Worm (Caenorhabditis elegans) whole organism, late embryonic: ENCODE data around the gene E02C12.9.
"Not testable (repeated sequence)": the region's sequence is repeated elsewhere in the genome, so short reads cannot be mapped to it uniquely, and the experiment has no call there.

Source experiments
- C38D4.7 ChIP-seq: fragments of 200-800 bp; sonication (Bioruptor generic); optimal IDR thresholded peaks from 2 replicates; lab custom pipeline; 2018; ENCODE audit warnings: mild to moderate bottlenecking, missing genetic modification characterization, moderate library complexity, missing compliant biosample characterization
- F13H6.1 ChIP-seq: sonication (generic microtip); optimal IDR thresholded peaks from 2 replicates; lab custom pipeline; 2016; ENCODE audit warnings: missing genetic modification characterization, missing compliant biosample characterization
- T23F11.4 ChIP-seq: fragments of 200-800 bp; sonication (Bioruptor generic); optimal IDR thresholded peaks from 2 replicates; lab custom pipeline; 2018; ENCODE audit warnings: mild to moderate bottlenecking, missing genetic modification characterization, missing compliant biosample characterization
- Y22D7AL.16 ChIP-seq: sonication (generic microtip); optimal IDR thresholded peaks from 2 replicates; lab custom pipeline; 2016; ENCODE audit warnings: missing genetic modification characterization, missing compliant biosample characterization
- ahr-1 ChIP-seq: sonication (generic microtip); optimal IDR thresholded peaks from 2 replicates; lab custom pipeline; 2016; ENCODE audit warnings: missing genetic modification characterization, missing compliant biosample characterization
- ama-1 ChIP-seq: fragments of 150-350 bp; optimal IDR thresholded peaks from 2 replicates; lab custom pipeline; 2014
- ceh-18 ChIP-seq: sonication (generic microtip); optimal IDR thresholded peaks from 2 replicates; lab custom pipeline; 2016; ENCODE audit warnings: missing genetic modification characterization, missing compliant biosample characterization
- ceh-2 ChIP-seq: sonication (generic microtip); optimal IDR thresholded peaks from 2 replicates; lab custom pipeline; 2016; ENCODE audit warnings: missing genotype, missing genetic modification characterization, missing compliant biosample characterization
- ceh-24 ChIP-seq: sonication (generic microtip); optimal IDR thresholded peaks from 2 replicates; lab custom pipeline; 2016; ENCODE audit warnings: mild to moderate bottlenecking, missing genetic modification characterization, missing compliant biosample characterization
- ceh-31 ChIP-seq: sonication (generic microtip); optimal IDR thresholded peaks from 2 replicates; lab custom pipeline; 2016; ENCODE audit warnings: missing genetic modification characterization, missing compliant biosample characterization
- ceh-45 ChIP-seq: fragments of 200-800 bp; sonication (Bioruptor generic); IDR thresholded peaks from 2 replicates; pipeline ENCODE4 v1.3.6; 2022; ENCODE audit warnings: missing genetic modification reagents, missing genetic modification characterization, missing compliant biosample characterization
- ceh-9 ChIP-seq: sonication (generic microtip); optimal IDR thresholded peaks from 2 replicates; lab custom pipeline; 2016; ENCODE audit warnings: mild to moderate bottlenecking, missing genetic modification characterization, inconsistent platforms, missing compliant biosample characterization
- che-1 ChIP-seq: sonication (generic microtip); optimal IDR thresholded peaks from 2 replicates; lab custom pipeline; 2016; ENCODE audit warnings: mild to moderate bottlenecking, missing genetic modification characterization, missing compliant biosample characterization
- dmd-4 ChIP-seq: sonication (generic microtip); optimal IDR thresholded peaks from 2 replicates; lab custom pipeline; 2016; ENCODE audit warnings: borderline replicate concordance, missing genetic modification characterization, missing compliant biosample characterization
- elt-4 ChIP-seq: sonication (generic microtip); optimal IDR thresholded peaks from 2 replicates; lab custom pipeline; 2016; ENCODE audit warnings: missing genetic modification characterization, missing compliant biosample characterization
- fax-1 ChIP-seq: sonication (generic microtip); optimal IDR thresholded peaks from 2 replicates; lab custom pipeline; 2016; ENCODE audit warnings: missing genotype, missing genetic modification characterization, missing compliant biosample characterization
- fkh-6 ChIP-seq: sonication (generic microtip); optimal IDR thresholded peaks from 2 replicates; lab custom pipeline; 2016; ENCODE audit warnings: missing genetic modification characterization, missing compliant biosample characterization
- gmeb-2 ChIP-seq: sonication (generic microtip); optimal IDR thresholded peaks from 2 replicates; lab custom pipeline; 2016; ENCODE audit warnings: missing genetic modification characterization, inconsistent platforms, missing compliant biosample characterization
- hlh-13 ChIP-seq: fragments of 200-800 bp; sonication (Bioruptor generic); optimal IDR thresholded peaks from 2 replicates; lab custom pipeline; 2018; ENCODE audit warnings: mild to moderate bottlenecking, missing genetic modification characterization, missing compliant biosample characterization
- hlh-30 ChIP-seq: sonication (generic microtip); optimal IDR thresholded peaks from 2 replicates; lab custom pipeline; 2017; ENCODE audit warnings: antibody characterized with exemption, missing genetic modification characterization, missing compliant biosample characterization; ENCODE audit not compliant: insufficient read depth
- hlh-6 ChIP-seq: sonication (generic microtip); optimal IDR thresholded peaks from 2 replicates; lab custom pipeline; 2016; ENCODE audit warnings: missing genotype, missing genetic modification characterization, missing compliant biosample characterization
- lim-6 ChIP-seq: sonication (generic microtip); optimal IDR thresholded peaks from 2 replicates; lab custom pipeline; 2016; ENCODE audit warnings: missing genetic modification characterization, missing compliant biosample characterization
- lin-11 ChIP-seq: fragments of 200-800 bp; sonication (Bioruptor generic); optimal IDR thresholded peaks from 2 replicates; lab custom pipeline; 2018; ENCODE audit warnings: mild to moderate bottlenecking, missing genetic modification characterization, missing compliant biosample characterization
- mec-3 ChIP-seq: sonication (generic microtip); optimal IDR thresholded peaks from 2 replicates; lab custom pipeline; 2016; ENCODE audit warnings: borderline replicate concordance, missing genetic modification characterization, missing compliant biosample characterization
- nfya-1 ChIP-seq: sonication (generic microtip); optimal IDR thresholded peaks from 2 replicates; lab custom pipeline; 2017; ENCODE audit warnings: missing genetic modification characterization, mild to moderate bottlenecking, missing compliant biosample characterization, antibody characterized with exemption, moderate library complexity
- nhr-11 ChIP-seq: fragments of 150-350 bp; optimal IDR thresholded peaks from 2 replicates; lab custom pipeline; 2014; ENCODE audit warnings: missing biosample characterization, missing genetic modification characterization
- npax-4 ChIP-seq: sonication (generic microtip); optimal IDR thresholded peaks from 2 replicates; lab custom pipeline; 2016; ENCODE audit warnings: missing genetic modification characterization, missing compliant biosample characterization
- pat-9 ChIP-seq: fragments of 200-800 bp; sonication (Bioruptor generic); optimal IDR thresholded peaks from 2 replicates; lab custom pipeline; 2018; ENCODE audit warnings: mild to moderate bottlenecking, missing genetic modification characterization, moderate library complexity, missing compliant biosample characterization
- pha-2 ChIP-seq: sonication (generic microtip); optimal IDR thresholded peaks from 2 replicates; lab custom pipeline; 2017; ENCODE audit warnings: mild to moderate bottlenecking, missing genetic modification characterization, missing compliant biosample characterization
- ref-2 ChIP-seq: sonication (generic microtip); optimal IDR thresholded peaks from 2 replicates; lab custom pipeline; 2016; ENCODE audit warnings: missing genetic modification characterization, missing compliant biosample characterization
- rnt-1 ChIP-seq: sonication (generic microtip); optimal IDR thresholded peaks from 2 replicates; lab custom pipeline; 2016; ENCODE audit warnings: missing genetic modification characterization, missing compliant biosample characterization
- sdc-2 ChIP-seq: sonication (generic microtip); optimal IDR thresholded peaks from 2 replicates; lab custom pipeline; 2016; ENCODE audit warnings: missing genotype, missing genetic modification characterization, missing compliant biosample characterization
- sox-2 ChIP-seq: fragments of 200-800 bp; sonication (Bioruptor generic); IDR thresholded peaks from 2 replicates; pipeline ENCODE4 v1.3.6; 2022; ENCODE audit warnings: missing genetic modification reagents, missing genetic modification characterization, missing compliant biosample characterization
- syd-9 ChIP-seq: sonication (generic microtip); optimal IDR thresholded peaks from 2 replicates; lab custom pipeline; 2016; ENCODE audit warnings: mild to moderate bottlenecking, missing genetic modification characterization, moderate library complexity, missing compliant biosample characterization
- tbx-2 ChIP-seq: sonication (generic microtip); optimal IDR thresholded peaks from 2 replicates; lab custom pipeline; 2016; ENCODE audit warnings: missing genetic modification characterization, missing compliant biosample characterization
- tbx-7 ChIP-seq: sonication (generic microtip); optimal IDR thresholded peaks from 2 replicates; lab custom pipeline; 2016; ENCODE audit warnings: missing genotype, missing genetic modification characterization, missing compliant biosample characterization
- ttx-3 ChIP-seq: sonication (generic microtip); optimal IDR thresholded peaks from 2 replicates; lab custom pipeline; 2016; ENCODE audit warnings: missing genetic modification reagents, missing genetic modification characterization, missing compliant biosample characterization
- unc-3 ChIP-seq, 2 experiments: fragments of 200-800 bp in 1 of 2; sonication (Bioruptor generic) in 1 of 2; sonication (generic microtip) in 1 of 2; conservative IDR thresholded peaks in 1 of 2; optimal IDR thresholded peaks in 1 of 2; 2 replicates each; pipeline versions ENCODE4 v1.3.6 to Lab custom; 2016 to 2022; ENCODE audit warnings: missing compliant biosample characterization in 2 of 2, missing genetic modification characterization in 2 of 2, missing genetic modification reagents in 1 of 2
- unc-86 ChIP-seq: sonication (generic microtip); optimal IDR thresholded peaks from 2 replicates; lab custom pipeline; 2016; ENCODE audit warnings: missing genetic modification characterization, missing compliant biosample characterization
- ztf-16 ChIP-seq: sonication (generic microtip); optimal IDR thresholded peaks from 2 replicates; lab custom pipeline; 2017; ENCODE audit warnings: missing genetic modification characterization, missing compliant biosample characterization

E02C12.9 gene

DNA sequence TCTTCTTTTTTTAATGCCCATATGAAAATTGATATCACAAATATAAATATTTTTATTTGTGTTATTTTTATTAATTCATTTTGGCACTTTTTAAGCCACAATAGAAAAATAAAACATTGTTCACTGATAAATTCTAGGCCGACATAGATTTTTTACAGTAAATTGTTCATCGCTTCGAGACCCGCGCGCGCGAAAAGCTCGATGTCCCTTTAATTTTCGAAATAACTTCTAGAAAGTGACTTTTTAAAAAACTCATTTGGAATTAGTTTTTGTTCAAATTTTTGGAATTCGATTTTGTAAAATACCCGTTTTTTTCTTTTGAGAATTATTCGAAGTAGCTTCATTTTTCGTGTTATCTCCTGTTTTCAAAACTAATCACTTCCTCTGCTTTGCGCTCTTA, 9.1 kb upstream of the E02C12.9 start:
- TF ChIP-seq npax-4 (tag; lab: Kevin White, UChicago), result no peak
- no peak for TF ChIP-seq C38D4.7 (GFP tag; lab: Kevin White, UChicago)
- TF ChIP-seq tbx-7 (tag; lab: Kevin White, UChicago), result no peak
- no peak for TF ChIP-seq ceh-18 (tag; lab: Kevin White, UChicago)
- TF ChIP-seq ceh-24, result no peak

DNA sequence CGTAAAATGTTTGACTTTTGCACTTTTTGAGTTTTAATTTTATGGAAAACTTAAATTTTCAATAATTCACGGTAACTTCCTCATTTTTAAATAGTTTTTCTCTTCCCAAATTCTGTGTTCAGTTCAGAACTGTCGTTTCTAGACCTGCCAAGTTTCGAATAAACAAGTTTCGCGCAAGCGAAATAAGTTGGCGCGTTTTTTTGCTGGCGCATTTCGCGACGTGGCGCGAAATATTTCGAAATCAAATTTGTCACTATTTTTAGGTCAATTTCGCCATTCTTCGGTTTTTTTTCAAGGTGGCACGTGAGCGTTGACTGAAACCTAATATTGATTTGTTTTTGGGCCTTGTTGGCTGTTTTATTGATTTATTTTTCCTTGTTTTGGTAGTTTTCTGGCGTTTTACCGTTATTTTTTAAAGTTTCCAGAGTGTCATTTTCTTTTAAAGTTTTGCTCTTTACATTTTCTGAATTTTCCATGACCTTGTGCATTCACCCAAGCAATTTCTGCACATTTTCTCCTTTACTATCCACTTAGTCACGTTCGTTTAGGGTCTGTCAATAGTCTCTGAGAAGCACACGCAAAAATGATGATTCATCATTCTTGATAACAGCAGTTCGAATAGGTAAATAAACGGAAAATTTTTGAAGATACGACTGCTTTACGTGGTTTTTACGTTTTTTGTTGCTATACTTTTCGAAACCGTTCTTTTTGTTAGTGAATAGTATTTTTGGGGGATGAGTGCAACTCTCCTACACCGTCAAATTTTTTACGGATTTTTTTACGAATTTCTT, 7.5 kb upstream of the E02C12.9 start:
- TF ChIP-seq ceh-24 (no peak), syd-9 (no peak), lim-6 (tag; lab: Kevin White, UChicago) (no peak), tbx-2 (tag; lab: Kevin White, UChicago) (no peak), pat-9 (tag; lab: Kevin White, UChicago) (no peak), ahr-1 (tag; lab: Kevin White, UChicago) (no peak), hlh-13 (GFP tag; lab: Kevin White, UChicago) (no peak), ztf-16 (no peak), ceh-9 (tag; lab: Kevin White, UChicago) (no peak), nhr-11 (tag; lab: Kevin White, UChicago) (no peak), dmd-4 (tag; lab: Kevin White, UChicago) (no peak), mec-3 (tag; lab: Kevin White, UChicago) (no peak), hlh-6 (no peak), rnt-1 (tag; lab: Kevin White, UChicago) (no peak), lin-11 (tag; lab: Kevin White, UChicago) (no peak), ttx-3 (tag; lab: Kevin White, UChicago) (no peak), ref-2 (tag; lab: Kevin White, UChicago) (no peak), hlh-30 (no peak), F13H6.1 (tag; lab: Kevin White, UChicago) (no peak)

DNA sequence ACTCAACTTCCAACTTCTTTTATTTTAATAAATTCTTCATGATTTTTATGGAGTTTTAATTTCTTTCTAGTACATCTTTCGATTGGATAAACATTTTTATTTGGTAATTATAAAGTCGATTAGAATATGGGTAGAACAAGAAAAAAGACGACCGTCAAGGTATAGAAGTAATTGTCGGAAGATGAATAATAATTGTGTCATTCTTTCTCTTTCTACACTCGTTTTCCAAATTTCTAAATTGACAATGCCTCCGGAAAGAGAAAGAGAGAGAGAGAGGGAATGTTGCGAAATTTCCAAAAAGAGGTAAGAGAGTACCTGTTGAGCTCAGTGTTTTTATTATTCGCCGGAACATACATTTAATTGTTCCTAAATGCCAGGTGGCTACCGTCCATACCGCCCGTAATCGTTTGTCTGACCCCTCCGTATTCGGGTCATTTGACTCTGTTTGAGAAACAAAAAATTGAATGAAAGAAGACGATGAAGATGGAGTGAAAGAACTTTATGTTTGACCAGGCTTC, 6.6 kb upstream of the E02C12.9 start, which contains the start of gene E02C12.12:
Gene E02C12.12, minus strand, starts transcription at position 468 of the 518 bp plus-strand sequence.
- TF ChIP-seq sdc-2 (tag; lab: Kevin White, UChicago), result no peak
- TF ChIP-seq T23F11.4 (GFP tag; lab: Kevin White, UChicago), result no peak
- TF ChIP-seq pha-2, result no peak
- no peak for TF ChIP-seq gmeb-2 (tag; lab: Kevin White, UChicago)
- TF ChIP-seq ceh-9 (tag; lab: Kevin White, UChicago), result no peak
- TF ChIP-seq elt-4, result no peak
- no peak for TF ChIP-seq syd-9
- TF ChIP-seq lin-11 (tag; lab: Kevin White, UChicago), result no peak
- TF ChIP-seq Y22D7AL.16 (tag; lab: Kevin White, UChicago), result no peak
- TF ChIP-seq ceh-2 (tag; lab: Kevin White, UChicago), result no peak
- TF ChIP-seq ceh-45, result no peak
- TF ChIP-seq fkh-6, result no peak

- not testable (repeated sequence) for TF ChIP-seq ahr-1 (tag; lab: Kevin White, UChicago); nfya-1 (tag; lab: Kevin White, UChicago); syd-9
Observed at ce11 chrV:9379808-9380207, 4.5 kb upstream of the E02C12.9 start, which contains the start of gene E02C12.11. E02C12.11 (minus strand) TSS chrV:9379908.

DNA sequence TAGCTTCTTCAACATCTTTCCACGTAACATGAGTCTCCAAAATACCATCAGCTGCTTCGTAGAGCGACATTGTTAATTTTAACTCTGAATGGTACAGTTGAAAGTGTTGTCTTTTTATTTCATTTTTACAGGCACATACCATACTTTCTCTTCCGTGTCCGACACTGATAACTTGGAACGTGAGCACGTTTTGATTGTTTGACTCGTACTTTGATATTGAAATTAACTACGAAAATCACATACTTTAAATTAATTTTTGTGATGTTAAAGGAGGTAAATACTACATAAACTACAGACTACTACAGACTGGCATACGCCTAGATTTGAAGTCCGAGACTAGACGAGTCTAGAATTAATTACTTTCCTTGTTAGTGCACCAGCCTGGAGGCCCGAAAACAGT, 3.1 kb upstream of the E02C12.9 start, which contains the start of gene E02C12.10:
Gene E02C12.10, minus strand, starts transcription at position 75 of the 400 bp plus-strand sequence.
- TF ChIP-seq nfya-1 (tag; lab: Kevin White, UChicago) (no peak), che-1 (tag; lab: Kevin White, UChicago) (no peak), ceh-31 (no peak), mec-3 (tag; lab: Kevin White, UChicago) (no peak), ceh-24 (no peak), sox-2 (no peak), ztf-16 (no peak), ama-1 (no peak), fax-1 (no peak), unc-3 (GFP tag; conservative IDR thresholded peaks at IDR 0.05; lab: Robert Waterston, UW) (no peak), unc-3 (tag; optimal IDR thresholded peaks at IDR 0.05; lab: Kevin White, UChicago) (no peak), hlh-13 (GFP tag; lab: Kevin White, UChicago) (no peak), tbx-7 (tag; lab: Kevin White, UChicago) (no peak), unc-86 (tag; lab: Kevin White, UChicago) (no peak), ceh-18 (tag; lab: Kevin White, UChicago) (no peak), pha-2 (no peak)
- TF ChIP-seq, all 69 proteins: peak for 0
